Worm (Caenorhabditis elegans) whole organism, L3 larva: ENCODE measurements around the gene T09A5.4.

Experiments used
- ZK546.5 ChIP-seq: sonication (generic microtip); optimal IDR thresholded peaks from 2 replicates; lab custom pipeline; 2017; ENCODE audit warnings: missing biosample characterization, missing genetic modification characterization
- ceh-16 ChIP-seq: sonication (generic microtip); optimal IDR thresholded peaks from 2 replicates; lab custom pipeline; 2017; ENCODE audit warnings: missing biosample characterization, missing genetic modification characterization
- ceh-28 ChIP-seq: fragments of 150-350 bp; optimal IDR thresholded peaks from 2 replicates; lab custom pipeline; 2014; ENCODE audit warnings: missing biosample characterization, missing genetic modification reagents, missing genetic modification characterization
- ceh-82 ChIP-seq: fragments of 150-350 bp; optimal IDR thresholded peaks from 2 replicates; lab custom pipeline; 2014; ENCODE audit warnings: missing biosample characterization, missing genetic modification characterization
- elt-1 ChIP-seq: fragments of 150-350 bp; optimal IDR thresholded peaks from 2 replicates; lab custom pipeline; 2014; ENCODE audit warnings: missing biosample characterization, missing genetic modification characterization
- elt-2 ChIP-seq: sonication (generic microtip); optimal IDR thresholded peaks from 2 replicates; lab custom pipeline; 2016; ENCODE audit warnings: missing genetic modification reagents, mild to moderate bottlenecking, missing genetic modification characterization, missing compliant biosample characterization
- elt-3 ChIP-seq, 3 experiments: fragments of 150-350 bp in 1 of 3; sonication (generic microtip) in 2 of 3; optimal IDR thresholded peaks; 2 replicates in 2 of 3; 4 replicates in 1 of 3; lab custom pipeline; 2014 to 2017; ENCODE audit warnings: missing biosample characterization in 3 of 3, missing genetic modification characterization in 3 of 3
- eor-1 ChIP-seq, 2 experiments: fragments of 150-350 bp; optimal IDR thresholded peaks; 2 replicates each; lab custom pipeline; 2014 to 2018; ENCODE audit warnings: missing biosample characterization in 2 of 2, missing genetic modification characterization in 2 of 2
- fkh-10 ChIP-seq: sonication (generic microtip); optimal IDR thresholded peaks from 2 replicates; lab custom pipeline; 2017; ENCODE audit warnings: missing biosample characterization, missing genetic modification reagents, missing genetic modification characterization
- fkh-2 ChIP-seq: fragments of 150-350 bp; optimal IDR thresholded peaks from 2 replicates; lab custom pipeline; 2014; ENCODE audit warnings: missing biosample characterization, missing genetic modification reagents, missing genetic modification characterization
- lin-39 ChIP-seq: fragments of 150-350 bp; optimal IDR thresholded peaks from 2 replicates; lab custom pipeline; 2018; ENCODE audit warnings: missing biosample characterization, missing genetic modification reagents, missing genetic modification characterization
- lsy-12 ChIP-seq: sonication (generic microtip); optimal IDR thresholded peaks from 2 replicates; lab custom pipeline; 2016; ENCODE audit warnings: mild to moderate bottlenecking, missing genetic modification characterization, missing compliant biosample characterization
- mdl-1 ChIP-seq: fragments of 150-350 bp; optimal IDR thresholded peaks from 2 replicates; lab custom pipeline; 2014; ENCODE audit warnings: missing biosample characterization, missing genetic modification characterization
- mml-1 ChIP-seq: fragments of 150-350 bp; sonication (generic microtip); optimal IDR thresholded peaks from 3 replicates; lab custom pipeline; 2014; ENCODE audit warnings: missing biosample characterization, missing genetic modification characterization
- nfya-1 ChIP-seq: sonication (generic microtip); optimal IDR thresholded peaks from 2 replicates; lab custom pipeline; 2017; ENCODE audit warnings: missing genetic modification characterization, mild to moderate bottlenecking, missing compliant biosample characterization, antibody characterized with exemption, moderate library complexity; ENCODE audit not compliant: insufficient read depth
- nhr-12 ChIP-seq: fragments of 150-350 bp; optimal IDR thresholded peaks from 2 replicates; lab custom pipeline; 2014; ENCODE audit warnings: missing biosample characterization, missing genetic modification characterization
- nhr-23 ChIP-seq: fragments of 150-350 bp; optimal IDR thresholded peaks from 2 replicates; lab custom pipeline; 2014; ENCODE audit warnings: missing biosample characterization, missing genetic modification reagents, missing genetic modification characterization
- nhr-237 ChIP-seq: fragments of 150-350 bp; optimal IDR thresholded peaks from 2 replicates; lab custom pipeline; 2014; ENCODE audit warnings: missing biosample characterization, missing genetic modification characterization
- nhr-25 ChIP-seq: sonication (generic microtip); optimal IDR thresholded peaks from 2 replicates; lab custom pipeline; 2017; ENCODE audit warnings: missing biosample characterization, missing genetic modification characterization
- nhr-28 ChIP-seq: fragments of 150-350 bp; optimal IDR thresholded peaks from 2 replicates; lab custom pipeline; 2014; ENCODE audit warnings: missing biosample characterization, missing genetic modification characterization
- nhr-43 ChIP-seq: sonication (generic microtip); optimal IDR thresholded peaks from 2 replicates; lab custom pipeline; 2016; ENCODE audit warnings: mild to moderate bottlenecking, missing genetic modification characterization, missing compliant biosample characterization; ENCODE audit not compliant: poor library complexity, severe bottlenecking
- nhr-67 ChIP-seq: fragments of 150-350 bp; optimal IDR thresholded peaks from 2 replicates; lab custom pipeline; 2014; ENCODE audit warnings: missing biosample characterization, missing genetic modification characterization
- pha-4 ChIP-seq: fragments of 150-350 bp; optimal IDR thresholded peaks from 2 replicates; lab custom pipeline; 2014; ENCODE audit warnings: missing biosample characterization, missing genetic modification reagents, missing genetic modification characterization
- pqm-1 ChIP-seq: fragments of 150-350 bp; optimal IDR thresholded peaks from 2 replicates; lab custom pipeline; 2017; ENCODE audit warnings: missing biosample characterization, missing genetic modification characterization, inconsistent platforms
- sea-2 ChIP-seq: fragments of 150-350 bp; sonication (generic microtip); optimal IDR thresholded peaks from 4 replicates; lab custom pipeline; 2014; ENCODE audit warnings: missing biosample characterization, missing genetic modification reagents, missing genetic modification characterization
- tbx-2 ChIP-seq: sonication (generic microtip); optimal IDR thresholded peaks from 2 replicates; lab custom pipeline; 2016; ENCODE audit warnings: mild to moderate bottlenecking, missing genetic modification characterization, missing compliant biosample characterization
- unc-62 ChIP-seq: fragments of 150-350 bp; sonication (generic microtip); optimal IDR thresholded peaks from 4 replicates; lab custom pipeline; 2014; ENCODE audit warnings: missing biosample characterization, missing genetic modification reagents, missing genetic modification characterization
- ztf-4 ChIP-seq: fragments of 150-350 bp; optimal IDR thresholded peaks from 2 replicates; lab custom pipeline; 2014; ENCODE audit warnings: missing biosample characterization, missing genetic modification characterization

The T09A5.4 gene

DNA sequence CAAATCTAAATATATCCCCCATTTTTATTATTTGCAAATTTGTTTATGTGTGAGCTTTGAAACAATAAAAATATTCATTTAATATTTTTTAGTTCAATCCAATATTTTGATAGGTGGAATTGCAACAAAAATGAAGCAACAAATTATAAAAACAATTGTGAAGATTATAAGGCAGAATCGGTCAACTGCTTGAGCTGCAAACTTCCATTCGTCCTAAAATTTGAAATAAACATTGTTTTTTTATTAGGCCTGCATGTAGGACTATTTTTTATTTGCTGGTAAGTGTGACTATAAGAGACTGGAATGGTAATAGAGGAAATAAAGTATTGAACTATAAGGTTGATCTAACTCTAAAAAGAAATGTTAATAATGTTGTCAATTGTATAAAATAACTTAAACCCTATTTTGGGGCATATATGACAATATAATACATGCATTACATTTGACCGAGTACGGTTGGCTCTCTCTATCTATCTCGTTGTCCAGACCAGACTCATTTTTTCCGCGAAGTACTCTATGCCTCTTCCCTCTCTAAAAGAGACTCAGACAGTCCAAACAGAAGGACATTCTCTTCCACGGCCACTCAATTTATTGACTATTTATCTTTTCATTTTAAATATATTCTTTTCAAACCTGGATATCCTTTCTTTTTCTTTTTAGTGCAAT, at the start of gene T09A5.4:
Gene T09A5.4, plus strand, starts transcription at position 616 of the 666 bp plus-strand sequence.
- peak; percentile 35 for TF ChIP-seq pha-4 (tag; lab: Kevin White, UChicago)
- peak; percentile 30 for TF ChIP-seq nfya-1
- TF ChIP-seq elt-3 (tag; optimal IDR thresholded peaks at IDR 0.05; lab: Kevin White, UChicago), result no peak

- TF ChIP-seq pha-4 (tag; lab: Kevin White, UChicago) (peak; percentile 26), elt-2 (tag; lab: Kevin White, UChicago) (peak; percentile 60), pqm-1 (tag; lab: Kevin White, UChicago) (peak; percentile 20), elt-3 (tag; optimal IDR thresholded peaks at IDR 0.05; lab: Kevin White, UChicago) (no peak), ceh-82 (tag; lab: Kevin White, UChicago) (no peak), ceh-28 (tag; lab: Kevin White, UChicago) (no peak)
These were observed 44.7 kb upstream of the T09A5.4 start for ce11 chrII:7801255-7801654.

DNA sequence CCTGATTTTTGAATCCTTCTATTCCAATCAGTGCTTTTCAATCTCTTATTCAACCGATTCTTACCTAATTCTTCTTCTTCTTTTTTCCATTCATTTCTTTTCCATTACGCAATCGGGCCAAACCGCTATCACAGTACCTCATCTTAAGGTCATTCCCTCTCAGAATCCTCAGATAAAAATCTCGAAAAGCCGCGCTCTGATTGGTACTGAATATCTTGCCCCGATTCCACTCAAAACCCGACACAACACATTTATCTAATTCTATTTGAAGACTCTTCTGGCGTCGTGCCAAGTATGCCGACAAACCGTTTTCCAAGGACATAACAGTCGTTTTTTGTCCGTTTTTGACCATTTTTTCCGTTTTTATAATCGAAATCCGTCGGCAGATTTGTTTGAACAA, 44.1 kb upstream of the T09A5.4 start:
- TF ChIP-seq elt-1 (tag; lab: Kevin White, UChicago), result peak; percentile 96
- no peak for TF ChIP-seq eor-1 (tag; optimal IDR thresholded peaks at IDR 0.05; lab: Kevin White, UChicago)
- TF ChIP-seq ceh-16 (tag; lab: Kevin White, UChicago), result peak; percentile 50
- TF ChIP-seq nhr-23, result peak; percentile 70
- peak; percentile 77 for TF ChIP-seq nhr-25 (tag; lab: Kevin White, UChicago)
- TF ChIP-seq, all 47 proteins: peak for 4

DNA sequence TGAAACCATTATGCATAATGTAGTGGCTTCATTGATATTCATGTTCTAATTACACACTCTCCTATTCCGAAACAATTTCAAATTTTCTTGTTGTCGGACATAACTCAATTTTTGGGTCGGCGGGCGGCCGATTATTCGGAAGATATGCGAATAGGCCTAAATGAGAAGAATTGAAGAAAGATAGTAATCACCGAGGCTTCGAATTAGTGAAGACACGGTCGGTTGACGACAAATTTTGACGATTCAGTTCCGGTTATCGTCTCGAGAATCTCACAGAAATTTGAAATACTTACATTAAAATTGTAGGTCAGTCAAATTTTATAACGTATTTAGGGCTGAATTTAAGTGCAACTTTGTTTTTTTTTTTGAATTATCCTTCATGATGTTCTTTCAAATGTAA, 42.8 kb upstream of the T09A5.4 start:
- no peak for TF ChIP-seq ztf-4 (tag; lab: Kevin White, UChicago)
- TF ChIP-seq elt-1 (tag; lab: Kevin White, UChicago), result peak; percentile 59
- peak; percentile 18 for TF ChIP-seq nhr-23
- TF ChIP-seq, all 47 proteins: peak for 2

ce11 chrII:7806054-7806453, 39.9 kb upstream of the T09A5.4 start:
- TF ChIP-seq ceh-16 (tag; lab: Kevin White, UChicago) (no peak), nhr-237 (tag; lab: Kevin White, UChicago) (no peak), fkh-10 (GFP tag; lab: Kevin White, UChicago) (no peak), nhr-25 (tag; lab: Kevin White, UChicago) (no peak), ztf-4 (tag; lab: Kevin White, UChicago) (no peak), nhr-67 (no peak), ceh-28 (tag; lab: Kevin White, UChicago) (no peak), mdl-1 (tag; lab: Kevin White, UChicago) (no peak), elt-3 (tag; optimal IDR thresholded peaks at IDR 0.05; lab: Kevin White, UChicago) (no peak), elt-2 (tag; lab: Kevin White, UChicago) (no peak), nhr-28 (tag; lab: Kevin White, UChicago) (no peak)

DNA sequence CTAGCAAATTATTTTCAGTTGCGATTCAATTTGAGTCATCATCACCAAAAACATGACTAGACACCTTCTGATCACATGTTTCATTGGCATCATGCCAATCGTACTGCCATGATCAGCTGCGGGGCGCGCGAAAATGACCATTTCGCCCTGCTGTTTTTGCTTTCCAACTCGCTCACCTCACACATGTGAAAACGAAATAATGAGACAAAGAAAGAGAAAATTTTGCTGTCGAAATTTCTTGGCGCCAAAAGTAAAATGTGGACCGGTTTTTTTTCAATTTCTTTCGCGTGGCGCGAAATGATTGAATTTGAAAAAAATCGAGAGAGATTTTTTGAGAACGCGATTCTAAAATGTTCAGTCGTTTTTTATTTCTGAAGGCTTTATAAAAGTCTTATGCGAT, 39.1 kb upstream of the T09A5.4 start:
- peak; percentile 25 for TF ChIP-seq lin-39 (tag; lab: Kevin White, UChicago)
- peak; percentile 82 for TF ChIP-seq nhr-25 (tag; lab: Kevin White, UChicago)
- TF ChIP-seq nhr-43, result no peak
- no peak for TF ChIP-seq eor-1 (tag; optimal IDR thresholded peaks at IDR 0.05; lab: Kevin White, UChicago)
- TF ChIP-seq nfya-1, result no peak
- TF ChIP-seq, all 47 proteins: peak for 2

- peak; percentile 87 for TF ChIP-seq elt-1 (tag; lab: Kevin White, UChicago)
- TF ChIP-seq sea-2 (GFP tag; lab: Kevin White, UChicago), result no peak
- no peak for TF ChIP-seq mml-1 (tag; lab: Kevin White, UChicago)
- no peak for TF ChIP-seq elt-3 (tag; optimal IDR thresholded peaks at IDR 0.05; lab: Kevin White, UChicago)
- TF ChIP-seq ztf-4 (tag; lab: Kevin White, UChicago), result no peak
- TF ChIP-seq ceh-28 (tag; lab: Kevin White, UChicago), result no peak
- no peak for TF ChIP-seq ZK546.5 (tag; lab: Kevin White, UChicago)
- TF ChIP-seq lsy-12 (tag; lab: Kevin White, UChicago), result no peak
- TF ChIP-seq nhr-43, result peak; percentile 39
- no peak for TF ChIP-seq ceh-82 (tag; lab: Kevin White, UChicago)
- no peak for TF ChIP-seq pqm-1 (tag; lab: Kevin White, UChicago)
- peak; percentile 64 for TF ChIP-seq nhr-25 (tag; lab: Kevin White, UChicago)
- TF ChIP-seq unc-62 (GFP tag; lab: Kevin White, UChicago), result no peak
- TF ChIP-seq fkh-2, result no peak
- TF ChIP-seq nhr-28 (tag; lab: Kevin White, UChicago), result no peak
- no peak for TF ChIP-seq nhr-12 (tag; lab: Kevin White, UChicago)
- no peak for TF ChIP-seq tbx-2
These were observed 37.8 kb upstream of the T09A5.4 start for ce11 chrII:7808153-7808552.
